Fruit fly (Drosophila melanogaster) whole organism, embryonic: ENCODE measurements around the gene mio.

ENCODE experiments used
- CG31388 ChIP-seq: fragments of 200-800 bp; sonication (Bioruptor generic); optimal IDR thresholded peaks from 2 replicates; lab custom pipeline; 2016; ENCODE audit warnings: missing biosample characterization, missing genetic modification characterization
- CG5180 ChIP-seq: fragments of 200-800 bp; sonication (Bioruptor generic); optimal IDR thresholded peaks from 3 replicates; lab custom pipeline; 2017; ENCODE audit warnings: missing biosample characterization, missing genetic modification characterization, mild to moderate bottlenecking, moderate library complexity, missing genetic modification reagents
- Dbx ChIP-seq: fragments of 200-800 bp; sonication (Bioruptor generic); IDR thresholded peaks from 3 replicates; pipeline ENCODE4 v1.3.6; 2022; ENCODE audit warnings: missing biosample characterization, missing genetic modification characterization
- Dp ChIP-seq: fragments of 200-800 bp; sonication (Bioruptor generic); optimal IDR thresholded peaks from 2 replicates; lab custom pipeline; 2018; ENCODE audit warnings: missing biosample characterization, mild to moderate bottlenecking, missing genetic modification characterization, moderate library complexity
- Gug ChIP-seq: fragments of 200-800 bp; sonication (Bioruptor generic); IDR thresholded peaks from 4 replicates; pipeline ENCODE4 v1.3.6; 2022; ENCODE audit warnings: missing biosample characterization, missing genetic modification characterization
- NK7.1 ChIP-seq: fragments of 200-800 bp; sonication (Bioruptor generic); optimal IDR thresholded peaks from 3 replicates; lab custom pipeline; 2016; ENCODE audit warnings: missing biosample characterization, missing genetic modification characterization
- fd3F ChIP-seq: fragments of 200-800 bp; sonication (Bioruptor generic); optimal IDR thresholded peaks from 2 replicates; lab custom pipeline; 2018; ENCODE audit warnings: missing biosample characterization, mild to moderate bottlenecking, missing genetic modification characterization, moderate library complexity
- jumu ChIP-seq: fragments of 200-800 bp; sonication (Bioruptor generic); optimal IDR thresholded peaks from 3 replicates; lab custom pipeline; 2016; ENCODE audit warnings: missing biosample characterization, missing genetic modification characterization
- kay ChIP-seq: fragments of 200-800 bp; sonication (Bioruptor generic); optimal IDR thresholded peaks from 2 replicates; lab custom pipeline; 2016; ENCODE audit warnings: missing biosample characterization, missing genetic modification characterization
- pfk ChIP-seq: fragments of 200-800 bp; sonication (Bioruptor generic); optimal IDR thresholded peaks from 2 replicates; lab custom pipeline; 2018; ENCODE audit warnings: missing biosample characterization, mild to moderate bottlenecking, missing genetic modification characterization, moderate library complexity
- slp2 ChIP-seq: fragments of 200-800 bp; sonication (Bioruptor generic); optimal IDR thresholded peaks from 2 replicates; lab custom pipeline; 2016; ENCODE audit warnings: missing biosample characterization, missing genetic modification characterization
- stwl ChIP-seq: fragments of 200-800 bp; sonication (Bioruptor generic); optimal IDR thresholded peaks from 3 replicates; lab custom pipeline; 2018; ENCODE audit warnings: missing biosample characterization, mild to moderate bottlenecking, missing genetic modification characterization, moderate library complexity
- usp ChIP-seq: fragments of >200 bp; optimal IDR thresholded peaks from 2 replicates; lab custom pipeline; 2017; ENCODE audit warnings: missing biosample characterization, missing genetic modification characterization
- vvl ChIP-seq: fragments of 200-800 bp; sonication (Bioruptor generic); IDR thresholded peaks from 2 replicates; pipeline ENCODE4 v1.3.6; 2022; ENCODE audit warnings: missing biosample characterization, missing genetic modification characterization

DNA sequence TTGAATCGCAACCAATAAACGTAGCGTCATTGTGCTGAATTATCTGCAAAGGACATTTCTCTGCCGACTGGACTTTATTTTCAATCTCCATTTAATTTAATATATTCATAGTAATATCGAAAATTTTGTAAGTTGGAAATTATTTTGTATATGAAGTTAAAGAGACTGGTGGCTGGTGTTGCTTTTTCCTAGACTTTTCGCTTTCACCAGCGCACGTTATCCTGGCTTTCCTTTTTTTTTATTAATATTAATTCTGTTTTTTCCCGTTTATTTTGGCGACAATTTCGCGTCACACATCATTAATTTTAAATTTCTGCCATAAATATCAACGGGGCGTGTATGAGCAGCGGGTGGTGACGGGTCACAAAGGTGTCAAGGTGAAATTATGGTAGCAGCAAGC lies 48.1 kb downstream of the mio start, which contains the start of gene CG34049:
- no peak for TF ChIP-seq fd3F (GFP tag; lab: Kevin White, UChicago)
- no peak for TF ChIP-seq jumu (GFP tag; lab: Kevin White, UChicago)
- TF ChIP-seq Gug (GFP tag; lab: Robert Waterston, UW): no peak
- no peak for TF ChIP-seq pfk (GFP tag; lab: Kevin White, UChicago)
- TF ChIP-seq NK7.1 (GFP tag; lab: Kevin White, UChicago): no peak
- TF ChIP-seq slp2 (GFP tag; lab: Kevin White, UChicago): no peak
- TF ChIP-seq CG31388: no peak
- no peak for TF ChIP-seq Dp (GFP tag; lab: Kevin White, UChicago)
- no peak for TF ChIP-seq usp (GFP tag; lab: Kevin White, UChicago)
- no peak for TF ChIP-seq vvl (GFP tag; lab: Robert Waterston, UW)
- TF ChIP-seq kay (GFP tag; lab: Kevin White, UChicago): no peak
- no peak for TF ChIP-seq Dbx (GFP tag; lab: Robert Waterston, UW)
- TF ChIP-seq stwl: no peak
- TF ChIP-seq CG5180 (GFP tag; lab: Kevin White, UChicago): no peak
